Fruit fly (Drosophila melanogaster): Measurements from ENCODE around the gene tctn.

dm6 chr2L:6176408-6176807 lies 46.0 kb upstream of the tctn start:
- TF ChIP-seq CG13204 (GFP tag; optimal IDR thresholded peaks at IDR 0.05) (no peak), fd96Ca (GFP tag; IDR thresholded peaks at IDR 0.05) (no peak), gl (tag; optimal IDR thresholded peaks at IDR 0.05) (no peak), CG8301 (tag; optimal IDR thresholded peaks at IDR 0.05) (no peak), Pif1B (GFP tag; optimal IDR thresholded peaks at IDR 0.05) (no peak), EcR (GFP tag; optimal IDR thresholded peaks at IDR 0.05) (no peak)
